Fruit fly (Drosophila melanogaster) whole organism, embryonic: ENCODE results near the gene CG42554.

Experiments
- CG10959 ChIP-seq: fragments of 200-800 bp; sonication (Bioruptor generic); IDR thresholded peaks from 2 replicates; pipeline ENCODE4 v1.3.6; 2022; ENCODE audit warnings: missing biosample characterization, missing genetic modification characterization
- CG11723 ChIP-seq: fragments of 200-800 bp; sonication (Bioruptor generic); optimal IDR thresholded peaks from 2 replicates; lab custom pipeline; 2017; ENCODE audit warnings: missing biosample characterization, mild to moderate bottlenecking, missing genetic modification characterization
- CG14014 ChIP-seq: fragments of 200-800 bp; sonication (Bioruptor generic); IDR thresholded peaks from 2 replicates; pipeline ENCODE4 v1.3.6; 2022; ENCODE audit warnings: missing biosample characterization, missing genetic modification characterization
- CG15073 ChIP-seq: fragments of 200-800 bp; sonication (Bioruptor generic); optimal IDR thresholded peaks from 2 replicates; lab custom pipeline; 2016; ENCODE audit warnings: missing biosample characterization, missing genetic modification characterization
- CG15269 ChIP-seq: fragments of 200-800 bp; sonication (Bioruptor generic); optimal IDR thresholded peaks from 2 replicates; lab custom pipeline; 2018; ENCODE audit warnings: missing biosample characterization, mild to moderate bottlenecking, missing genetic modification characterization, moderate library complexity
- CG17361 ChIP-seq: fragments of 200-800 bp; sonication (Bioruptor generic); IDR thresholded peaks from 3 replicates; pipeline ENCODE4 v1.3.6; 2022; ENCODE audit warnings: missing biosample characterization, missing genetic modification characterization
- CG17568 ChIP-seq: fragments of 200-800 bp; sonication (Bioruptor generic); optimal IDR thresholded peaks from 2 replicates; lab custom pipeline; 2018; ENCODE audit warnings: missing biosample characterization, mild to moderate bottlenecking, missing genetic modification characterization, moderate library complexity
- CG1792 ChIP-seq: fragments of 200-800 bp; sonication (Bioruptor generic); optimal IDR thresholded peaks from 2 replicates; lab custom pipeline; 2016; ENCODE audit warnings: missing biosample characterization, missing genetic modification characterization
- CG18262 ChIP-seq: fragments of 200-800 bp; optimal IDR thresholded peaks from 3 replicates; lab custom pipeline; 2019; ENCODE audit warnings: missing biosample characterization, mild to moderate bottlenecking, missing genetic modification characterization, moderate library complexity
- CG31441 ChIP-seq: fragments of 200-800 bp; sonication (Bioruptor generic); IDR thresholded peaks from 2 replicates; pipeline ENCODE4 v1.3.6; 2022; ENCODE audit warnings: missing biosample characterization, missing genetic modification characterization
- CG34376 ChIP-seq: fragments of 200-800 bp; sonication (Bioruptor generic); optimal IDR thresholded peaks from 2 replicates; lab custom pipeline; 2018; ENCODE audit warnings: missing biosample characterization, mild to moderate bottlenecking, missing genetic modification characterization
- CG4404 ChIP-seq: fragments of 200-800 bp; sonication (Bioruptor generic); IDR thresholded peaks from 2 replicates; pipeline ENCODE4 v1.3.6; 2022; ENCODE audit warnings: missing biosample characterization, missing genetic modification characterization
- CG4424 ChIP-seq: fragments of 200-800 bp; sonication (Bioruptor generic); optimal IDR thresholded peaks from 3 replicates; lab custom pipeline; 2016; ENCODE audit warnings: missing biosample characterization, missing genetic modification characterization
- CG6175 ChIP-seq: fragments of 200-800 bp; sonication (Bioruptor generic); IDR thresholded peaks from 3 replicates; pipeline ENCODE4 v1.3.6; 2022; ENCODE audit warnings: missing biosample characterization, missing genetic modification characterization
- CG6854 ChIP-seq: fragments of 200-800 bp; sonication (Bioruptor generic); optimal IDR thresholded peaks from 3 replicates; lab custom pipeline; 2017; ENCODE audit warnings: missing biosample characterization, mild to moderate bottlenecking, missing genetic modification characterization
- CG8290 ChIP-seq, 3 experiments: fragments of 200-800 bp; sonication (Bioruptor generic); optimal IDR thresholded peaks; 2 replicates each; lab custom pipeline; 2016 to 2019; ENCODE audit warnings: missing biosample characterization in 3 of 3, missing genetic modification characterization in 3 of 3, mild to moderate bottlenecking in 2 of 3, moderate library complexity in 1 of 3
- CG9876 ChIP-seq: fragments of 200-800 bp; sonication (Bioruptor generic); optimal IDR thresholded peaks from 2 replicates; lab custom pipeline; 2016; ENCODE audit warnings: missing biosample characterization, missing genetic modification characterization
- CG9932 ChIP-seq: fragments of 200-800 bp; sonication (Bioruptor generic); IDR thresholded peaks from 2 replicates; pipeline ENCODE4 v1.3.6; 2022; ENCODE audit warnings: missing biosample characterization, missing genetic modification characterization
- CoRest ChIP-seq: fragments of 200-800 bp; sonication (Bioruptor generic); optimal IDR thresholded peaks from 3 replicates; lab custom pipeline; 2018; ENCODE audit warnings: missing biosample characterization, mild to moderate bottlenecking, missing genetic modification characterization, moderate library complexity
- Deaf1 ChIP-seq: fragments of 200-800 bp; optimal IDR thresholded peaks from 3 replicates; lab custom pipeline; 2019; ENCODE audit warnings: missing biosample characterization, mild to moderate bottlenecking, missing genetic modification characterization, moderate library complexity
- Dfd ChIP-seq, 2 experiments: fragments of >200 bp; optimal IDR thresholded peaks; 2 replicates each; lab custom pipeline; 2017; ENCODE audit warnings: missing biosample characterization in 2 of 2, missing genetic modification characterization in 2 of 2
- Ets97D ChIP-seq: fragments of 200-800 bp; sonication (Bioruptor generic); optimal IDR thresholded peaks from 3 replicates; lab custom pipeline; 2016; ENCODE audit warnings: missing biosample characterization, missing genetic modification characterization
- HHEX ChIP-seq: fragments of 200-800 bp; sonication (Bioruptor generic); optimal IDR thresholded peaks from 3 replicates; lab custom pipeline; 2017; ENCODE audit warnings: missing biosample characterization, mild to moderate bottlenecking, missing genetic modification characterization, missing genetic modification reagents
- Lpt ChIP-seq: fragments of >200 bp; optimal IDR thresholded peaks from 2 replicates; lab custom pipeline; 2018; ENCODE audit warnings: missing biosample characterization, missing genetic modification characterization
- Opbp ChIP-seq: fragments of 200-800 bp; sonication (Bioruptor generic); IDR thresholded peaks from 3 replicates; pipeline ENCODE4 v1.3.6; 2022; ENCODE audit warnings: missing biosample characterization, missing genetic modification characterization; ENCODE audit not compliant: partially characterized antibody
- Sin3A ChIP-seq: fragments of >200 bp; optimal IDR thresholded peaks from 2 replicates; lab custom pipeline; 2018
- Usf ChIP-seq: fragments of 200-800 bp; sonication (Bioruptor generic); optimal IDR thresholded peaks from 2 replicates; lab custom pipeline; 2017; ENCODE audit warnings: missing genotype, missing biosample characterization, missing genetic modification characterization
- Xrp1 ChIP-seq: fragments of 200-800 bp; sonication (Bioruptor generic); IDR thresholded peaks from 2 replicates; pipeline ENCODE4 v1.3.6; 2022; ENCODE audit warnings: missing biosample characterization, missing genetic modification characterization
- bowl ChIP-seq: fragments of 200-800 bp; sonication (Bioruptor generic); IDR thresholded peaks from 2 replicates; pipeline ENCODE4 v1.3.6; 2022; ENCODE audit warnings: missing biosample characterization, missing genetic modification characterization
- chif ChIP-seq, 2 experiments: fragments of 200-800 bp; sonication (Bioruptor generic); optimal IDR thresholded peaks; 3 replicates each; lab custom pipeline; 2016; ENCODE audit warnings: missing biosample characterization in 2 of 2, missing genetic modification characterization in 2 of 2
- cwo ChIP-seq: fragments of 200-800 bp; sonication (Bioruptor generic); optimal IDR thresholded peaks from 3 replicates; lab custom pipeline; 2017; ENCODE audit warnings: missing biosample characterization, missing genetic modification characterization, mild to moderate bottlenecking, moderate library complexity, missing genetic modification reagents
- danr ChIP-seq: fragments of 200-800 bp; sonication (Bioruptor generic); IDR thresholded peaks from 2 replicates; pipeline ENCODE4 v1.3.6; 2022; ENCODE audit warnings: missing biosample characterization, missing genetic modification characterization
- ewg ChIP-seq: fragments of 200-800 bp; sonication (Bioruptor generic); optimal IDR thresholded peaks from 3 replicates; lab custom pipeline; 2017; ENCODE audit warnings: mild to moderate bottlenecking, missing biosample characterization, missing genetic modification reagents, missing genetic modification characterization
- gcm ChIP-seq: fragments of 200-800 bp; sonication (Bioruptor generic); optimal IDR thresholded peaks from 2 replicates; lab custom pipeline; 2019; ENCODE audit warnings: missing biosample characterization, mild to moderate bottlenecking, missing genetic modification characterization, moderate library complexity
- hkb ChIP-seq, 2 experiments: fragments of 200-800 bp in 1 of 2; fragments of >200 bp in 1 of 2; sonication (Bioruptor generic) in 1 of 2; IDR thresholded peaks in 1 of 2; optimal IDR thresholded peaks in 1 of 2; 2 replicates each; pipeline versions ENCODE4 v1.3.6 to Lab custom; 2017 to 2022; ENCODE audit warnings: missing biosample characterization in 1 of 2, missing genetic modification characterization in 1 of 2
- ind ChIP-seq: fragments of 200-800 bp; sonication (Bioruptor generic); optimal IDR thresholded peaks from 3 replicates; lab custom pipeline; 2016; ENCODE audit warnings: missing biosample characterization, missing genetic modification characterization
- insv ChIP-seq, 2 experiments: fragments of 200-800 bp; sonication (Bioruptor generic); optimal IDR thresholded peaks; 3 replicates each; lab custom pipeline; 2016 to 2018; ENCODE audit warnings: missing biosample characterization in 2 of 2, missing genetic modification characterization in 2 of 2
- kni ChIP-seq: fragments of 200-800 bp; sonication (Bioruptor generic); optimal IDR thresholded peaks from 3 replicates; lab custom pipeline; 2017; ENCODE audit warnings: mild to moderate bottlenecking, missing biosample characterization, missing genetic modification reagents, missing genetic modification characterization
- maf-S ChIP-seq: fragments of 200-800 bp; sonication (Bioruptor generic); optimal IDR thresholded peaks from 2 replicates; lab custom pipeline; 2016; ENCODE audit warnings: missing biosample characterization, missing genetic modification characterization
- mirr ChIP-seq: fragments of 200-800 bp; sonication (Bioruptor generic); optimal IDR thresholded peaks from 3 replicates; lab custom pipeline; 2018; ENCODE audit warnings: missing biosample characterization, mild to moderate bottlenecking, missing genetic modification characterization
- pho ChIP-seq: fragments of 200-800 bp; sonication (Bioruptor generic); optimal IDR thresholded peaks from 2 replicates; lab custom pipeline; 2016; ENCODE audit warnings: missing biosample characterization, missing genetic modification characterization
- pita ChIP-seq: fragments of 200-800 bp; sonication (Bioruptor generic); optimal IDR thresholded peaks from 2 replicates; lab custom pipeline; 2017; ENCODE audit warnings: missing biosample characterization, mild to moderate bottlenecking, missing genetic modification characterization
- pros ChIP-seq: fragments of 200-800 bp; sonication (Bioruptor generic); optimal IDR thresholded peaks from 3 replicates; lab custom pipeline; 2019; ENCODE audit warnings: missing biosample characterization, mild to moderate bottlenecking, missing genetic modification characterization, moderate library complexity
- scrt ChIP-seq: fragments of 200-800 bp; sonication (Bioruptor generic); optimal IDR thresholded peaks from 2 replicates; lab custom pipeline; 2018; ENCODE audit warnings: missing biosample characterization, mild to moderate bottlenecking, missing genetic modification characterization, moderate library complexity
- slou ChIP-seq: fragments of 200-800 bp; sonication (Bioruptor generic); optimal IDR thresholded peaks from 3 replicates; lab custom pipeline; 2016; ENCODE audit warnings: missing biosample characterization, missing genetic modification characterization
- sr ChIP-seq: fragments of 200-800 bp; sonication (Bioruptor generic); IDR thresholded peaks from 3 replicates; pipeline ENCODE4 v1.3.6; 2022; ENCODE audit warnings: missing biosample characterization, missing genetic modification characterization
- sug ChIP-seq: fragments of 200-800 bp; optimal IDR thresholded peaks from 2 replicates; lab custom pipeline; 2019; ENCODE audit warnings: missing biosample characterization, mild to moderate bottlenecking, missing genetic modification characterization, moderate library complexity
- trh ChIP-seq: fragments of 200-800 bp; sonication (Bioruptor generic); optimal IDR thresholded peaks from 2 replicates; lab custom pipeline; 2016; ENCODE audit warnings: missing biosample characterization, missing genetic modification characterization
- ttk ChIP-seq: fragments of 200-800 bp; sonication (Bioruptor generic); IDR thresholded peaks from 2 replicates; pipeline ENCODE4 v2.1.2; 2022; ENCODE audit warnings: missing biosample characterization, missing genetic modification characterization
- vvl ChIP-seq: fragments of 200-800 bp; sonication (Bioruptor generic); IDR thresholded peaks from 2 replicates; pipeline ENCODE4 v1.3.6; 2022; ENCODE audit warnings: missing biosample characterization, missing genetic modification characterization
- zen ChIP-seq: fragments of 200-800 bp; sonication (Bioruptor generic); optimal IDR thresholded peaks from 3 replicates; lab custom pipeline; 2018; ENCODE audit warnings: missing biosample characterization, mild to moderate bottlenecking, missing genetic modification characterization, moderate library complexity

Gene CG42554

dm6 chr3L:811816-812215 lies 23.7 kb upstream of the CG42554 start (continued):
- no peak for TF ChIP-seq pho (GFP tag; lab: Kevin White, UChicago)
- no peak for TF ChIP-seq gcm
- TF ChIP-seq CG6854 (GFP tag; lab: Kevin White, UChicago) = no peak
- no peak for TF ChIP-seq CG15269 (tag; lab: Kevin White, UChicago)
- peak; percentile 55; the same call in 1 of the 2 replicates for TF ChIP-seq vvl (GFP tag; lab: Robert Waterston, UW)
- no peak for TF ChIP-seq Usf (GFP tag; lab: Kevin White, UChicago)
- no peak for TF ChIP-seq ewg (GFP tag; lab: Kevin White, UChicago)
- no peak for TF ChIP-seq pros
- TF ChIP-seq trh = no peak
- TF ChIP-seq bowl (GFP tag; lab: Robert Waterston, UW) = no peak
- no peak for TF ChIP-seq CG17568
- TF ChIP-seq Opbp (GFP tag; lab: Robert Waterston, UW) = no peak
- TF ChIP-seq CG10959 (GFP tag; lab: Robert Waterston, UW) = no peak
- peak; percentile 44; the same call in 1 of the 3 replicates for TF ChIP-seq sr
- no peak for TF ChIP-seq CG15073 (GFP tag; lab: Kevin White, UChicago)
- no peak for TF ChIP-seq Dfd (GFP tag; optimal IDR thresholded peaks at IDR 0.05; lab: Kevin White, UChicago)
- TF ChIP-seq CG6175 (GFP tag; lab: Robert Waterston, UW) = no peak
- TF ChIP-seq CG4424 = no peak
- TF ChIP-seq mirr (GFP tag; lab: Kevin White, UChicago) = peak; percentile 63
- no peak for TF ChIP-seq HHEX
- peak; percentile 87 for TF ChIP-seq kni (GFP tag; lab: Kevin White, UChicago)
- no peak for TF ChIP-seq Sin3A (lab: Kevin White, UChicago)
- TF ChIP-seq CG9932 (GFP tag; lab: Robert Waterston, UW) = no peak
- no peak for TF ChIP-seq CG31441 (GFP tag; lab: Robert Waterston, UW)
- no peak for TF ChIP-seq CG17361 (GFP tag; lab: Robert Waterston, UW)
- no peak for TF ChIP-seq insv (GFP tag; optimal IDR thresholded peaks at IDR 0.05; lab: Kevin White, UChicago)
- no peak for TF ChIP-seq sug (tag; lab: Kevin White, UChicago)
- TF ChIP-seq pita (GFP tag; lab: Kevin White, UChicago) = no peak
- no peak for TF ChIP-seq danr
- 0 out of 2 replicates have a peak, but pooled peaks have one; percentile 7 for TF ChIP-seq ttk (GFP tag; lab: Robert Waterston, UW)
- no peak for TF ChIP-seq CG18262 (tag; lab: Kevin White, UChicago)
- no peak for TF ChIP-seq CG14014 (GFP tag; lab: Robert Waterston, UW)
- TF ChIP-seq slou = no peak
- TF ChIP-seq CG11723 = no peak
- no peak for TF ChIP-seq Ets97D (GFP tag; lab: Kevin White, UChicago)
- TF ChIP-seq Xrp1 = no peak
- no peak for TF ChIP-seq CG34376 (GFP tag; lab: Kevin White, UChicago)
- TF ChIP-seq CG8290 (GFP tag; optimal IDR thresholded peaks at IDR 0.05; lab: Kevin White, UChicago) = no peak
- no peak for TF ChIP-seq CG8290 (tag; optimal IDR thresholded peaks at IDR 0.05; lab: Kevin White, UChicago)
- no peak for TF ChIP-seq maf-S (GFP tag; lab: Kevin White, UChicago)
- no peak for TF ChIP-seq CG4404 (GFP tag; lab: Robert Waterston, UW)
- no peak for TF ChIP-seq chif (GFP tag; optimal IDR thresholded peaks at IDR 0.05; lab: Kevin White, UChicago)
- TF ChIP-seq cwo (GFP tag; lab: Kevin White, UChicago) = peak; percentile 0
- no peak for TF ChIP-seq ind (GFP tag; lab: Kevin White, UChicago)
- TF ChIP-seq CoRest (tag; lab: Kevin White, UChicago) = no peak
- peak; percentile 28 for TF ChIP-seq Deaf1
- no peak for TF ChIP-seq Lpt (GFP tag; lab: Kevin White, UChicago)
- TF ChIP-seq scrt (GFP tag; lab: Kevin White, UChicago) = no peak
- TF ChIP-seq CG1792 (GFP tag; lab: Kevin White, UChicago) = no peak
- no peak for TF ChIP-seq zen
- no peak for TF ChIP-seq hkb (optimal IDR thresholded peaks at IDR 0.05; lab: Kevin White, UChicago)
- TF ChIP-seq hkb (GFP tag; IDR thresholded peaks at IDR 0.05; lab: Robert Waterston, UW) = no peak
- no peak for TF ChIP-seq CG9876 (GFP tag; lab: Kevin White, UChicago)
